Worm (Caenorhabditis elegans) whole organism, L4 larva: ENCODE results near the gene irg-4.

Source experiments
- ceh-32 ChIP-seq: sonication (generic microtip); optimal IDR thresholded peaks from 2 replicates; lab custom pipeline; 2016; ENCODE audit warnings: mild to moderate bottlenecking, missing genetic modification characterization, missing compliant biosample characterization; ENCODE audit not compliant: poor library complexity
- fos-1 ChIP-seq: fragments of 150-350 bp; optimal IDR thresholded peaks from 2 replicates; lab custom pipeline; 2014; ENCODE audit warnings: missing biosample characterization, missing genetic modification characterization
- lin-38 ChIP-seq: fragments of 200-800 bp; sonication (Bioruptor generic); IDR thresholded peaks from 2 replicates; pipeline ENCODE4 v1.3.6; 2022; ENCODE audit warnings: missing genetic modification reagents, missing genetic modification characterization, missing compliant biosample characterization
- mdl-1 ChIP-seq, 2 experiments: fragments of 150-350 bp in 1 of 2; sonication (generic microtip) in 1 of 2; optimal IDR thresholded peaks; 2 replicates each; lab custom pipeline; 2014 to 2017; ENCODE audit warnings: missing biosample characterization in 2 of 2, missing genetic modification characterization in 2 of 2
- pqm-1 ChIP-seq: sonication (generic microtip); optimal IDR thresholded peaks from 2 replicates; lab custom pipeline; 2017; ENCODE audit warnings: missing biosample characterization, missing genetic modification characterization
- skn-1 ChIP-seq: fragments of 150-350 bp; optimal IDR thresholded peaks from 2 replicates; lab custom pipeline; 2014; ENCODE audit warnings: missing biosample characterization, missing genetic modification characterization
- snpc-4 ChIP-seq: fragments of 150-350 bp; optimal IDR thresholded peaks from 2 replicates; lab custom pipeline; 2014; ENCODE audit warnings: missing biosample characterization, missing genetic modification characterization
- vab-7 ChIP-seq: fragments of 200-800 bp; sonication (Bioruptor generic); IDR thresholded peaks from 2 replicates; pipeline ENCODE4 v1.3.6; 2022; ENCODE audit warnings: missing genetic modification reagents, missing genetic modification characterization, missing compliant biosample characterization
- ztf-11 ChIP-seq: fragments of 150-350 bp; optimal IDR thresholded peaks from 2 replicates; lab custom pipeline; 2014; ENCODE audit warnings: missing biosample characterization, missing genetic modification characterization

DNA sequence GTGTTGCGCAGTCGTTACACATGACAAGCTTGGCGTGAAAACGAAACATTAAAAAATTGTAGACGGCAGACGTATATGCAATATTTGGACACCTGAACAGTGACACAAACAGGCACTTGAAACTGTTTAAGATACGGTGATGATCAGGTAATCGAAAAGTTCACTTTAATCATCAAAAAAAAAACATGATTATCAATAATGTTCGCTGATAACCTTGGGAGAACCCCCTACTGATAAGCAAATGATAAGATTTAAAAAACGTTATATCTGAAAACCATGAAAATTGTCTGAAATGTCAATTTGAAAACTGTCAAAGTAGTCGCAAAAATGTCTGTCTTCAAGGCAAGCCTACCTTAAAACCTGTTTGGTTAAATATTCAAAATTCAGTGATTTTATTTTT, 35.6 kb upstream of the irg-4 start:
- peak; percentile 80 for TF ChIP-seq pqm-1 (tag; lab: Kevin White, UChicago)
- TF ChIP-seq snpc-4 (tag; lab: Kevin White, UChicago) = no peak
- TF ChIP-seq vab-7 (GFP tag; lab: Robert Waterston, UW) = no peak
- TF ChIP-seq mdl-1 (tag; optimal IDR thresholded peaks at IDR 0.05; lab: Kevin White, UChicago) = no peak
- TF ChIP-seq lin-38 = no peak
- no peak for TF ChIP-seq ztf-11
- no peak for TF ChIP-seq ceh-32 (tag; lab: Kevin White, UChicago)
- TF ChIP-seq fos-1 (tag; lab: Kevin White, UChicago) = no peak
- TF ChIP-seq skn-1 (tag; lab: Kevin White, UChicago) = no peak
